Fruit fly (Drosophila melanogaster) whole organism, embryonic: ENCODE results near the gene Rtnl2.

Experiments used
- Aef1 ChIP-seq: fragments of 200-800 bp; sonication (Bioruptor generic); IDR thresholded peaks from 3 replicates; pipeline ENCODE4 v1.3.6; 2022; ENCODE audit warnings: missing biosample characterization, missing genetic modification characterization
- Atf6 ChIP-seq: fragments of 200-800 bp; sonication (Bioruptor generic); IDR thresholded peaks from 2 replicates; pipeline ENCODE4 v1.3.6; 2022; ENCODE audit warnings: missing biosample characterization, missing genetic modification characterization
- Bgb ChIP-seq: fragments of 200-800 bp; sonication (Bioruptor generic); IDR thresholded peaks from 2 replicates; pipeline ENCODE4 v1.3.6; 2022; ENCODE audit warnings: missing biosample characterization, missing genetic modification characterization; ENCODE audit not compliant: partially characterized antibody
- CG10321 ChIP-seq: fragments of 200-800 bp; sonication (Bioruptor generic); IDR thresholded peaks from 2 replicates; pipeline ENCODE4 v1.3.6; 2022; ENCODE audit warnings: missing biosample characterization, missing genetic modification characterization
- CG11456 ChIP-seq: fragments of 200-800 bp; sonication (Bioruptor generic); IDR thresholded peaks from 3 replicates; pipeline ENCODE4 v1.3.6; 2022; ENCODE audit warnings: missing biosample characterization, missing genetic modification characterization
- CG12744 ChIP-seq: fragments of 200-800 bp; sonication (Bioruptor generic); optimal IDR thresholded peaks from 2 replicates; lab custom pipeline; 2016; ENCODE audit warnings: missing biosample characterization, missing genetic modification characterization
- CG15479 ChIP-seq: fragments of 200-800 bp; sonication (Bioruptor generic); optimal IDR thresholded peaks from 3 replicates; lab custom pipeline; 2019; ENCODE audit warnings: missing biosample characterization, mild to moderate bottlenecking, missing genetic modification characterization, moderate library complexity
- CG16815 ChIP-seq: fragments of 200-800 bp; sonication (Bioruptor generic); optimal IDR thresholded peaks from 3 replicates; lab custom pipeline; 2017; ENCODE audit warnings: missing biosample characterization, mild to moderate bottlenecking, missing genetic modification characterization
- CG18599 ChIP-seq: fragments of 200-800 bp; sonication (Bioruptor generic); optimal IDR thresholded peaks from 3 replicates; lab custom pipeline; 2017; ENCODE audit warnings: missing biosample characterization, missing genetic modification characterization, mild to moderate bottlenecking, moderate library complexity, missing genetic modification reagents
- CG32772 ChIP-seq: fragments of 200-800 bp; sonication (Bioruptor generic); IDR thresholded peaks from 2 replicates; pipeline ENCODE4 v1.3.6; 2022; ENCODE audit warnings: missing biosample characterization, missing genetic modification characterization
- CG3281 ChIP-seq: fragments of 200-800 bp; sonication (Bioruptor generic); optimal IDR thresholded peaks from 3 replicates; lab custom pipeline; 2017; ENCODE audit warnings: missing biosample characterization, mild to moderate bottlenecking, missing genetic modification characterization
- CG3847 ChIP-seq: fragments of 200-800 bp; sonication (Bioruptor generic); IDR thresholded peaks from 2 replicates; pipeline ENCODE4 v1.3.6; 2022; ENCODE audit warnings: missing biosample characterization, missing genetic modification characterization
- CG6689 ChIP-seq: fragments of 200-800 bp; sonication (Bioruptor generic); IDR thresholded peaks from 2 replicates; pipeline ENCODE4 v1.3.6; 2022; ENCODE audit warnings: missing biosample characterization, missing genetic modification characterization
- CG7372 ChIP-seq: fragments of 200-800 bp; sonication (Bioruptor generic); IDR thresholded peaks from 2 replicates; pipeline ENCODE4 v1.3.6; 2022; ENCODE audit warnings: missing biosample characterization, missing genetic modification characterization
- CG7556 ChIP-seq: fragments of 200-800 bp; sonication (Bioruptor generic); optimal IDR thresholded peaks from 2 replicates; lab custom pipeline; 2017; ENCODE audit warnings: missing biosample characterization, mild to moderate bottlenecking, missing genetic modification characterization
- CG8765 ChIP-seq: fragments of 200-800 bp; sonication (Bioruptor generic); IDR thresholded peaks from 2 replicates; pipeline ENCODE4 v1.3.6; 2022; ENCODE audit warnings: missing biosample characterization, missing genetic modification characterization
- CG9797 ChIP-seq: fragments of 200-800 bp; sonication (Bioruptor generic); optimal IDR thresholded peaks from 3 replicates; lab custom pipeline; 2018; ENCODE audit warnings: missing biosample characterization, mild to moderate bottlenecking, missing genetic modification characterization
- Dbx ChIP-seq: fragments of 200-800 bp; sonication (Bioruptor generic); IDR thresholded peaks from 3 replicates; pipeline ENCODE4 v1.3.6; 2022; ENCODE audit warnings: missing biosample characterization, missing genetic modification characterization
- Deaf1 ChIP-seq: fragments of 200-800 bp; optimal IDR thresholded peaks from 3 replicates; lab custom pipeline; 2019; ENCODE audit warnings: missing biosample characterization, mild to moderate bottlenecking, missing genetic modification characterization, moderate library complexity
- Dip3 ChIP-seq: fragments of 200-800 bp; sonication (Bioruptor generic); optimal IDR thresholded peaks from 3 replicates; lab custom pipeline; 2016; ENCODE audit warnings: missing biosample characterization, missing genetic modification characterization
- Dll ChIP-seq: fragments of 200-800 bp; sonication (Bioruptor generic); IDR thresholded peaks from 4 replicates; pipeline ENCODE4 v1.3.6; 2022; ENCODE audit warnings: missing biosample characterization, missing genetic modification characterization; ENCODE audit not compliant: partially characterized antibody
- Drgx ChIP-seq: fragments of 200-800 bp; sonication (Bioruptor generic); IDR thresholded peaks from 2 replicates; pipeline ENCODE4 v1.3.6; 2022; ENCODE audit warnings: missing biosample characterization, missing genetic modification characterization
- HLH3B ChIP-seq: fragments of 200-800 bp; sonication (Bioruptor generic); IDR thresholded peaks from 2 replicates; pipeline ENCODE4 v1.3.6; 2022; ENCODE audit warnings: missing biosample characterization, missing genetic modification characterization
- HLHmδ ChIP-seq: fragments of 200-800 bp; sonication (Bioruptor generic); optimal IDR thresholded peaks from 2 replicates; lab custom pipeline; 2018; ENCODE audit warnings: missing biosample characterization, mild to moderate bottlenecking, missing genetic modification characterization, moderate library complexity
- HmgD ChIP-seq: fragments of 200-800 bp; sonication (Bioruptor generic); optimal IDR thresholded peaks from 3 replicates; lab custom pipeline; 2016; ENCODE audit warnings: missing biosample characterization, missing genetic modification characterization
- HmgZ ChIP-seq: fragments of 200-800 bp; sonication (Bioruptor generic); optimal IDR thresholded peaks from 2 replicates; lab custom pipeline; 2018; ENCODE audit warnings: missing biosample characterization, mild to moderate bottlenecking, missing genetic modification characterization
- Hmr ChIP-seq: fragments of 200-800 bp; sonication (Bioruptor generic); optimal IDR thresholded peaks from 3 replicates; lab custom pipeline; 2017; ENCODE audit warnings: mild to moderate bottlenecking, missing biosample characterization, missing genetic modification reagents, missing genetic modification characterization
- Jarid2 ChIP-seq: fragments of 200-800 bp; sonication (Bioruptor generic); optimal IDR thresholded peaks from 3 replicates; lab custom pipeline; 2017; ENCODE audit warnings: mild to moderate bottlenecking, missing biosample characterization, missing genetic modification reagents, missing genetic modification characterization
- Optix ChIP-seq: fragments of 200-800 bp; sonication (Bioruptor generic); IDR thresholded peaks from 3 replicates; pipeline ENCODE4 v1.3.6; 2022; ENCODE audit warnings: missing biosample characterization, missing genetic modification characterization
- PHDP ChIP-seq: fragments of 200-800 bp; sonication (Bioruptor generic); optimal IDR thresholded peaks from 3 replicates; lab custom pipeline; 2018; ENCODE audit warnings: missing biosample characterization, mild to moderate bottlenecking, missing genetic modification characterization, moderate library complexity
- Sox102F ChIP-seq: fragments of 200-800 bp; sonication (Bioruptor generic); optimal IDR thresholded peaks from 2 replicates; lab custom pipeline; 2018; ENCODE audit warnings: missing biosample characterization, mild to moderate bottlenecking, missing genetic modification characterization, moderate library complexity
- Stat92E ChIP-seq, 3 experiments: fragments of >200 bp in 2 of 3; fragments of 200-800 bp in 1 of 3; sonication (Bioruptor generic) in 1 of 3; optimal IDR thresholded peaks; 2 replicates each; lab custom pipeline; 2017 to 2019; ENCODE audit warnings: missing biosample characterization in 3 of 3, missing genetic modification characterization in 3 of 3, mild to moderate bottlenecking in 1 of 3, moderate library complexity in 1 of 3
- bab2 ChIP-seq: fragments of 200-800 bp; sonication (Bioruptor generic); optimal IDR thresholded peaks from 2 replicates; lab custom pipeline; 2016; ENCODE audit warnings: missing biosample characterization, missing genetic modification characterization
- btn ChIP-seq: fragments of 200-800 bp; sonication (Bioruptor generic); optimal IDR thresholded peaks from 2 replicates; lab custom pipeline; 2016; ENCODE audit warnings: missing biosample characterization, missing genetic modification characterization
- chif ChIP-seq, 2 experiments: fragments of 200-800 bp; sonication (Bioruptor generic); optimal IDR thresholded peaks; 3 replicates each; lab custom pipeline; 2016; ENCODE audit warnings: missing biosample characterization in 2 of 2, missing genetic modification characterization in 2 of 2
- ci ChIP-seq: fragments of 200-800 bp; sonication (Bioruptor generic); IDR thresholded peaks from 3 replicates; pipeline ENCODE4 v1.3.6; 2022; ENCODE audit warnings: missing biosample characterization, missing genetic modification characterization
- dm ChIP-seq: fragments of 200-800 bp; sonication (Bioruptor generic); optimal IDR thresholded peaks from 3 replicates; lab custom pipeline; 2016; ENCODE audit warnings: missing biosample characterization, missing genetic modification characterization
- ken ChIP-seq: fragments of 200-800 bp; sonication (Bioruptor generic); IDR thresholded peaks from 3 replicates; pipeline ENCODE4 v1.3.6; 2022; ENCODE audit warnings: missing biosample characterization, missing genetic modification characterization
- lab ChIP-seq: fragments of 200-800 bp; sonication (Bioruptor generic); optimal IDR thresholded peaks from 3 replicates; lab custom pipeline; 2017; ENCODE audit warnings: missing biosample characterization, missing genetic modification characterization, mild to moderate bottlenecking, moderate library complexity, missing genetic modification reagents
- lilli ChIP-seq: fragments of 200-800 bp; sonication (Bioruptor generic); optimal IDR thresholded peaks from 3 replicates; lab custom pipeline; 2016; ENCODE audit warnings: missing biosample characterization, missing genetic modification characterization
- lov ChIP-seq, 2 experiments: fragments of 200-800 bp in 1 of 2; fragments of >200 bp in 1 of 2; sonication (Bioruptor generic) in 1 of 2; IDR thresholded peaks in 1 of 2; optimal IDR thresholded peaks in 1 of 2; 2 replicates in 1 of 2; 3 replicates in 1 of 2; pipeline versions ENCODE4 v1.3.6 to Lab custom; 2017 to 2022; ENCODE audit warnings: missing biosample characterization in 1 of 2, missing genetic modification characterization in 1 of 2
- nmo ChIP-seq: fragments of 200-800 bp; sonication (Bioruptor generic); optimal IDR thresholded peaks from 2 replicates; lab custom pipeline; 2018; ENCODE audit warnings: missing biosample characterization, mild to moderate bottlenecking, missing genetic modification characterization, moderate library complexity
- org-1 ChIP-seq: fragments of 200-800 bp; sonication (Bioruptor generic); optimal IDR thresholded peaks from 2 replicates; lab custom pipeline; 2017; ENCODE audit warnings: missing biosample characterization, missing genetic modification characterization
- pho ChIP-seq: fragments of 200-800 bp; sonication (Bioruptor generic); optimal IDR thresholded peaks from 2 replicates; lab custom pipeline; 2016; ENCODE audit warnings: missing biosample characterization, missing genetic modification characterization
- schlank ChIP-seq: fragments of 200-800 bp; sonication (Bioruptor generic); optimal IDR thresholded peaks from 2 replicates; lab custom pipeline; 2018; ENCODE audit warnings: missing biosample characterization, mild to moderate bottlenecking, missing genetic modification characterization
- scrt ChIP-seq: fragments of 200-800 bp; sonication (Bioruptor generic); optimal IDR thresholded peaks from 2 replicates; lab custom pipeline; 2018; ENCODE audit warnings: missing biosample characterization, mild to moderate bottlenecking, missing genetic modification characterization, moderate library complexity
- shn ChIP-seq: fragments of 200-800 bp; sonication (Bioruptor generic); optimal IDR thresholded peaks from 3 replicates; lab custom pipeline; 2016; ENCODE audit warnings: missing biosample characterization, missing genetic modification characterization
- sug ChIP-seq: fragments of 200-800 bp; optimal IDR thresholded peaks from 2 replicates; lab custom pipeline; 2019; ENCODE audit warnings: missing biosample characterization, mild to moderate bottlenecking, missing genetic modification characterization, moderate library complexity
- vfl ChIP-seq: fragments of 200-800 bp; sonication (Bioruptor generic); optimal IDR thresholded peaks from 2 replicates; lab custom pipeline; 2016; ENCODE audit warnings: missing biosample characterization, missing genetic modification characterization
- z ChIP-seq: fragments of 200-800 bp; sonication (Bioruptor generic); IDR thresholded peaks from 3 replicates; pipeline ENCODE4 v1.3.6; 2022; ENCODE audit warnings: missing biosample characterization, missing genetic modification characterization

Rtnl2 gene

DNA sequence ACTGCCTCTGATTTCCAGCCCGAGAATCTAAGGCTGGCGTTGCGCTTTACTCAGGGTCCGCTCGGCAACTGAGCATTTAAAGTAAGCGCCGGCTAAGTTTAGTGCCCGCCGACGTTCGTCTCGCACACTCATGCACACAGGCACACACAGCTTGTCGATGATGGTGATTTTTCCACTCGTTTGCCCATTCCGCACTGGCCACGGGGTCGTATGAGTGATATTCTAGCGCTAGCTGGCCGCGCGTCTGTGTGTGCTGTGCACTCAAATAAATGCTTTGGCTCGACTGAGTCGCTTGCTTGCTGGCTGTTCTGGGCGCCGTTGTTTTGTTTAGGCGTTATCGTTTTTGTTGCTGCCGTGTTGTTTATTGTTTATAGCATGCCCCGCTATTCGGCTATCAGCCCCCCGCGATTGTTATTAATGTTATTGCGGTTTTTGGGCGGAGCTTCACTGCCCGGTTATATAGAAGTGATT is 14.4 kb downstream of the Rtnl2 start, which contains the start of gene alpha-Est8 (continued):
- TF ChIP-seq Hmr = peak; percentile 40
- TF ChIP-seq Optix (GFP tag; lab: Robert Waterston, UW) = no peak
- TF ChIP-seq dm = no peak
- TF ChIP-seq CG10321 = no peak
- TF ChIP-seq Deaf1 (tag; lab: Kevin White, UChicago) = peak; percentile 75
- TF ChIP-seq CG9797 = no peak
- 0 out of 3 replicates have a peak, but pooled peaks have one; percentile 63 for TF ChIP-seq CG11456 (GFP tag; lab: Robert Waterston, UW)
- peak; percentile 57; the same call in 1 of the 2 replicates for TF ChIP-seq Atf6 (GFP tag; lab: Robert Waterston, UW)
- peak; percentile 52 for TF ChIP-seq lab (GFP tag; lab: Kevin White, UChicago)
- TF ChIP-seq CG8765 (GFP tag; lab: Robert Waterston, UW) = no peak
- TF ChIP-seq lilli = no peak
- TF ChIP-seq scrt = peak; percentile 1
- peak; percentile 100 for TF ChIP-seq sug (tag; lab: Kevin White, UChicago)
- TF ChIP-seq ci (GFP tag; lab: Robert Waterston, UW) = no peak
- no peak for TF ChIP-seq pho (GFP tag; lab: Kevin White, UChicago)
- TF ChIP-seq org-1 (GFP tag; lab: Kevin White, UChicago) = no peak
- no peak for TF ChIP-seq nmo (GFP tag; lab: Kevin White, UChicago)
- TF ChIP-seq schlank = no peak
- 0 out of 2 replicates have a peak, but pooled peaks have one; percentile 15 for TF ChIP-seq CG3847 (GFP tag; lab: Robert Waterston, UW)
- no peak for TF ChIP-seq CG12744
- peak; percentile 70 for TF ChIP-seq CG7372 (GFP tag; lab: Robert Waterston, UW)
- 0 out of 3 replicates have a peak, but pooled peaks have one; percentile 30 for TF ChIP-seq Dbx (GFP tag; lab: Robert Waterston, UW)
- TF ChIP-seq HmgZ (tag; lab: Kevin White, UChicago) = peak; percentile 63
- no peak for TF ChIP-seq CG6689 (GFP tag; lab: Robert Waterston, UW)
- TF ChIP-seq chif (GFP tag; optimal IDR thresholded peaks at IDR 0.05; lab: Kevin White, UChicago) = no peak
- no peak for TF ChIP-seq shn
- no peak for TF ChIP-seq CG15479 (GFP tag; lab: Kevin White, UChicago)
- no peak for TF ChIP-seq bab2 (GFP tag; lab: Kevin White, UChicago)
- no peak for TF ChIP-seq ken (GFP tag; lab: Robert Waterston, UW)
- TF ChIP-seq CG16815 = no peak
- TF ChIP-seq Dip3 = no peak
- TF ChIP-seq Stat92E (GFP tag; optimal IDR thresholded peaks at IDR 0.05; lab: Kevin White, UChicago) = no peak
- no peak for TF ChIP-seq HLH3B (GFP tag; lab: Robert Waterston, UW)
- TF ChIP-seq PHDP (tag; lab: Kevin White, UChicago) = peak; percentile 26
- no peak for TF ChIP-seq CG7556 (GFP tag; lab: Kevin White, UChicago)
- peak; percentile 32 for TF ChIP-seq CG18599 (GFP tag; lab: Kevin White, UChicago)
- TF ChIP-seq HmgD (GFP tag; lab: Kevin White, UChicago) = no peak
- TF ChIP-seq Jarid2 = peak; percentile 54
- no peak for TF ChIP-seq Drgx
- TF ChIP-seq Sox102F (GFP tag; lab: Kevin White, UChicago) = no peak
- no peak for TF ChIP-seq btn (GFP tag; lab: Kevin White, UChicago)
- TF ChIP-seq HLHmδ (GFP tag; lab: Kevin White, UChicago) = no peak
- TF ChIP-seq lov (optimal IDR thresholded peaks at IDR 0.05; lab: Kevin White, UChicago) = no peak
- TF ChIP-seq lov (GFP tag; IDR thresholded peaks at IDR 0.05; lab: Robert Waterston, UW) = no peak
- TF ChIP-seq Bgb (GFP tag; lab: Robert Waterston, UW) = peak; percentile 73
- TF ChIP-seq z = peak; percentile 97
- TF ChIP-seq Dll (GFP tag; lab: Robert Waterston, UW) = no peak
- peak; percentile 38 for TF ChIP-seq CG3281 (GFP tag; lab: Kevin White, UChicago)
- peak; percentile 39 for TF ChIP-seq Aef1 (GFP tag; lab: Robert Waterston, UW)
- TF ChIP-seq CG32772 (GFP tag; lab: Robert Waterston, UW) = no peak
- no peak for TF ChIP-seq vfl
